Fruit fly (Drosophila melanogaster) whole organism, embryonic: ENCODE results near the gene CG33095.

ENCODE experiments used
- Antp ChIP-seq: fragments of 200-800 bp; sonication (Bioruptor generic); optimal IDR thresholded peaks from 3 replicates; lab custom pipeline; 2016; ENCODE audit warnings: missing biosample characterization, missing genetic modification characterization
- Atf-2 ChIP-seq: fragments of 200-800 bp; sonication (Bioruptor generic); optimal IDR thresholded peaks from 2 replicates; lab custom pipeline; 2016; ENCODE audit warnings: missing biosample characterization, missing genetic modification characterization
- BEAF-32 ChIP-seq: fragments of 200-800 bp; sonication (Bioruptor generic); optimal IDR thresholded peaks from 3 replicates; lab custom pipeline; 2017; ENCODE audit warnings: missing biosample characterization, missing genetic modification characterization, mild to moderate bottlenecking, moderate library complexity, missing genetic modification reagents
- Blimp-1 ChIP-seq: fragments of 200-800 bp; sonication (Bioruptor generic); optimal IDR thresholded peaks from 3 replicates; lab custom pipeline; 2018; ENCODE audit warnings: missing biosample characterization, missing genetic modification characterization, mild to moderate bottlenecking, moderate library complexity, missing genetic modification reagents
- CG10979 ChIP-seq: fragments of 200-800 bp; sonication (Bioruptor generic); optimal IDR thresholded peaks from 2 replicates; lab custom pipeline; 2018; ENCODE audit warnings: missing biosample characterization, mild to moderate bottlenecking, missing genetic modification characterization, moderate library complexity
- CG13296 ChIP-seq: fragments of 200-800 bp; sonication (Bioruptor generic); optimal IDR thresholded peaks from 3 replicates; lab custom pipeline; 2018; ENCODE audit warnings: missing biosample characterization, mild to moderate bottlenecking, missing genetic modification characterization
- CG14050 ChIP-seq: fragments of 200-800 bp; sonication (Bioruptor generic); IDR thresholded peaks from 3 replicates; pipeline ENCODE4 v1.3.6; 2022; ENCODE audit warnings: missing biosample characterization, missing genetic modification characterization
- CG15073 ChIP-seq: fragments of 200-800 bp; sonication (Bioruptor generic); optimal IDR thresholded peaks from 2 replicates; lab custom pipeline; 2016; ENCODE audit warnings: missing biosample characterization, missing genetic modification characterization
- CG16813 ChIP-seq: fragments of 200-800 bp; sonication (Bioruptor generic); IDR thresholded peaks from 3 replicates; pipeline ENCODE4 v1.3.6; 2022; ENCODE audit warnings: missing biosample characterization, missing genetic modification characterization; ENCODE audit not compliant: partially characterized antibody
- CG17612 ChIP-seq: fragments of 200-800 bp; sonication (Bioruptor generic); IDR thresholded peaks from 2 replicates; pipeline ENCODE4 v1.3.6; 2022; ENCODE audit warnings: missing biosample characterization, missing genetic modification characterization
- CG17829 ChIP-seq: fragments of 200-800 bp; optimal IDR thresholded peaks from 2 replicates; lab custom pipeline; 2019; ENCODE audit warnings: missing biosample characterization, mild to moderate bottlenecking, missing genetic modification characterization, moderate library complexity
- CG32772 ChIP-seq: fragments of 200-800 bp; sonication (Bioruptor generic); IDR thresholded peaks from 2 replicates; pipeline ENCODE4 v1.3.6; 2022; ENCODE audit warnings: missing biosample characterization, missing genetic modification characterization
- CG4424 ChIP-seq: fragments of 200-800 bp; sonication (Bioruptor generic); optimal IDR thresholded peaks from 3 replicates; lab custom pipeline; 2016; ENCODE audit warnings: missing biosample characterization, missing genetic modification characterization
- CG5953 ChIP-seq: fragments of 200-800 bp; sonication (Bioruptor generic); IDR thresholded peaks from 2 replicates; pipeline ENCODE4 v1.3.6; 2022; ENCODE audit warnings: missing biosample characterization, missing genetic modification characterization
- CG9817 ChIP-seq: fragments of 200-800 bp; sonication (Bioruptor generic); optimal IDR thresholded peaks from 2 replicates; lab custom pipeline; 2018; ENCODE audit warnings: missing biosample characterization, mild to moderate bottlenecking, missing genetic modification characterization, moderate library complexity
- Dp ChIP-seq: fragments of 200-800 bp; sonication (Bioruptor generic); optimal IDR thresholded peaks from 2 replicates; lab custom pipeline; 2018; ENCODE audit warnings: missing biosample characterization, mild to moderate bottlenecking, missing genetic modification characterization, moderate library complexity
- Dref ChIP-seq: fragments of 200-800 bp; sonication (Bioruptor generic); IDR thresholded peaks from 2 replicates; pipeline ENCODE4 v1.3.6; 2022; ENCODE audit warnings: missing biosample characterization, missing genetic modification characterization
- GATAe ChIP-seq: fragments of 200-800 bp; sonication (Bioruptor generic); conservative IDR thresholded peaks from 2 replicates; pipeline ENCODE4 v1.3.6; 2022; ENCODE audit warnings: missing biosample characterization, missing genetic modification characterization
- Hmx ChIP-seq: fragments of 200-800 bp; sonication (Bioruptor generic); optimal IDR thresholded peaks from 2 replicates; lab custom pipeline; 2016; ENCODE audit warnings: missing biosample characterization, missing genetic modification characterization
- Hr3 ChIP-seq: fragments of 200-800 bp; sonication (Bioruptor generic); optimal IDR thresholded peaks from 3 replicates; lab custom pipeline; 2016; ENCODE audit warnings: missing biosample characterization, missing genetic modification characterization
- Med ChIP-seq: fragments of 200-800 bp; sonication (Bioruptor generic); peaks from one replicate; lab custom pipeline; 2016; ENCODE audit warnings: missing biosample characterization, missing genetic modification characterization, mild to moderate bottlenecking, inconsistent platforms, moderate library complexity
- Meics ChIP-seq: fragments of 200-800 bp; sonication (Bioruptor generic); optimal IDR thresholded peaks from 2 replicates; lab custom pipeline; 2017; ENCODE audit warnings: missing biosample characterization, mild to moderate bottlenecking, missing genetic modification characterization
- NfI ChIP-seq: fragments of 200-800 bp; sonication (Bioruptor generic); optimal IDR thresholded peaks from 3 replicates; lab custom pipeline; 2018; ENCODE audit warnings: missing biosample characterization, mild to moderate bottlenecking, missing genetic modification characterization, moderate library complexity
- PHDP ChIP-seq: fragments of 200-800 bp; sonication (Bioruptor generic); optimal IDR thresholded peaks from 3 replicates; lab custom pipeline; 2018; ENCODE audit warnings: missing biosample characterization, mild to moderate bottlenecking, missing genetic modification characterization, moderate library complexity
- Pdp1 ChIP-seq, 2 experiments: fragments of 200-800 bp; sonication (Bioruptor generic); optimal IDR thresholded peaks; 3 replicates each; lab custom pipeline; 2016; ENCODE audit warnings: missing biosample characterization in 2 of 2, missing genetic modification characterization in 2 of 2, mild to moderate bottlenecking in 1 of 2, moderate library complexity in 1 of 2
- Sin3A ChIP-seq: fragments of >200 bp; optimal IDR thresholded peaks from 2 replicates; lab custom pipeline; 2018
- Sox102F ChIP-seq: fragments of 200-800 bp; sonication (Bioruptor generic); optimal IDR thresholded peaks from 2 replicates; lab custom pipeline; 2018; ENCODE audit warnings: missing biosample characterization, mild to moderate bottlenecking, missing genetic modification characterization, moderate library complexity
- ac ChIP-seq: fragments of 200-800 bp; sonication (Bioruptor generic); optimal IDR thresholded peaks from 3 replicates; lab custom pipeline; 2017; ENCODE audit warnings: missing biosample characterization, mild to moderate bottlenecking, missing genetic modification characterization
- bab2 ChIP-seq: fragments of 200-800 bp; sonication (Bioruptor generic); optimal IDR thresholded peaks from 2 replicates; lab custom pipeline; 2016; ENCODE audit warnings: missing biosample characterization, missing genetic modification characterization
- bbx ChIP-seq: fragments of 200-800 bp; sonication (Bioruptor generic); IDR thresholded peaks from 2 replicates; pipeline ENCODE4 v1.3.6; 2022; ENCODE audit warnings: missing biosample characterization, missing genetic modification characterization; ENCODE audit not compliant: partially characterized antibody
- caup ChIP-seq: fragments of 200-800 bp; sonication (Bioruptor generic); optimal IDR thresholded peaks from 3 replicates; lab custom pipeline; 2017; ENCODE audit warnings: missing biosample characterization, mild to moderate bottlenecking, missing genetic modification characterization, moderate library complexity; ENCODE audit not compliant: severe bottlenecking
- cg ChIP-seq: fragments of 200-800 bp; sonication (Bioruptor generic); optimal IDR thresholded peaks from 3 replicates; lab custom pipeline; 2019; ENCODE audit warnings: missing biosample characterization, mild to moderate bottlenecking, missing genetic modification characterization, moderate library complexity
- chif ChIP-seq, 2 experiments: fragments of 200-800 bp; sonication (Bioruptor generic); optimal IDR thresholded peaks; 3 replicates each; lab custom pipeline; 2016; ENCODE audit warnings: missing biosample characterization in 2 of 2, missing genetic modification characterization in 2 of 2
- chinmo ChIP-seq: fragments of 200-800 bp; sonication (Bioruptor generic); IDR thresholded peaks from 4 replicates; pipeline ENCODE4 v1.3.6; 2022; ENCODE audit warnings: missing biosample characterization, missing genetic modification characterization; ENCODE audit not compliant: partially characterized antibody
- dm ChIP-seq: fragments of 200-800 bp; sonication (Bioruptor generic); optimal IDR thresholded peaks from 3 replicates; lab custom pipeline; 2016; ENCODE audit warnings: missing biosample characterization, missing genetic modification characterization
- en ChIP-seq: fragments of 200-800 bp; sonication (Bioruptor generic); optimal IDR thresholded peaks from 2 replicates; lab custom pipeline; 2016; ENCODE audit warnings: missing biosample characterization, missing genetic modification characterization
- esg ChIP-seq: fragments of 200-800 bp; sonication (Bioruptor generic); conservative IDR thresholded peaks from 2 replicates; pipeline ENCODE4 v1.3.6; 2022; ENCODE audit warnings: missing biosample characterization, missing genetic modification characterization
- gro ChIP-seq: fragments of 200-800 bp; sonication (Bioruptor generic); optimal IDR thresholded peaks from 2 replicates; lab custom pipeline; 2016; ENCODE audit warnings: missing biosample characterization, missing genetic modification characterization
- hbn ChIP-seq: fragments of 200-800 bp; sonication (Bioruptor generic); IDR thresholded peaks from 2 replicates; pipeline ENCODE4 v1.3.6; 2022; ENCODE audit warnings: missing biosample characterization, missing genetic modification characterization; ENCODE audit not compliant: partially characterized antibody
- jigr1 ChIP-seq: fragments of 200-800 bp; sonication (Bioruptor generic); IDR thresholded peaks from 3 replicates; pipeline ENCODE4 v1.3.6; 2022; ENCODE audit warnings: missing biosample characterization, missing genetic modification characterization
- nerfin-1 ChIP-seq: fragments of 200-800 bp; sonication (Bioruptor generic); optimal IDR thresholded peaks from 3 replicates; lab custom pipeline; 2019; ENCODE audit warnings: missing biosample characterization, mild to moderate bottlenecking, missing genetic modification characterization, moderate library complexity
- pzg ChIP-seq: fragments of 200-800 bp; sonication (Bioruptor generic); optimal IDR thresholded peaks from 3 replicates; lab custom pipeline; 2018; ENCODE audit warnings: missing biosample characterization, mild to moderate bottlenecking, missing genetic modification characterization, moderate library complexity
- sens ChIP-seq: fragments of 200-800 bp; sonication (Bioruptor generic); peaks from one replicate; lab custom pipeline; 2016; ENCODE audit warnings: missing biosample characterization, missing genetic modification characterization
- sna ChIP-seq: fragments of 200-800 bp; sonication (Bioruptor generic); IDR thresholded peaks from 2 replicates; pipeline ENCODE4 v1.3.6; 2022; ENCODE audit warnings: missing biosample characterization, missing genetic modification characterization; ENCODE audit not compliant: partially characterized antibody
- sqz ChIP-seq: fragments of 200-800 bp; sonication (Bioruptor generic); optimal IDR thresholded peaks from 3 replicates; lab custom pipeline; 2018; ENCODE audit warnings: missing biosample characterization, mild to moderate bottlenecking, missing genetic modification characterization
- sr ChIP-seq: fragments of 200-800 bp; sonication (Bioruptor generic); IDR thresholded peaks from 3 replicates; pipeline ENCODE4 v1.3.6; 2022; ENCODE audit warnings: missing biosample characterization, missing genetic modification characterization
- tin ChIP-seq: fragments of 200-800 bp; sonication (Bioruptor generic); optimal IDR thresholded peaks from 3 replicates; lab custom pipeline; 2016; ENCODE audit warnings: missing biosample characterization, missing genetic modification characterization
- unc-4 ChIP-seq: fragments of 200-800 bp; sonication (Bioruptor generic); IDR thresholded peaks from 2 replicates; pipeline ENCODE4 v1.3.6; 2022; ENCODE audit warnings: missing biosample characterization, missing genetic modification characterization; ENCODE audit not compliant: partially characterized antibody
- wor ChIP-seq: fragments of 200-800 bp; sonication (Bioruptor generic); IDR thresholded peaks from 2 replicates; pipeline ENCODE4 v1.3.6; 2022; ENCODE audit warnings: missing biosample characterization, missing genetic modification characterization
- zen2 ChIP-seq: fragments of 200-800 bp; sonication (Bioruptor generic); IDR thresholded peaks from 3 replicates; pipeline ENCODE4 v1.3.6; 2022; ENCODE audit warnings: missing biosample characterization, missing genetic modification characterization; ENCODE audit not compliant: partially characterized antibody

The CG33095 gene

DNA sequence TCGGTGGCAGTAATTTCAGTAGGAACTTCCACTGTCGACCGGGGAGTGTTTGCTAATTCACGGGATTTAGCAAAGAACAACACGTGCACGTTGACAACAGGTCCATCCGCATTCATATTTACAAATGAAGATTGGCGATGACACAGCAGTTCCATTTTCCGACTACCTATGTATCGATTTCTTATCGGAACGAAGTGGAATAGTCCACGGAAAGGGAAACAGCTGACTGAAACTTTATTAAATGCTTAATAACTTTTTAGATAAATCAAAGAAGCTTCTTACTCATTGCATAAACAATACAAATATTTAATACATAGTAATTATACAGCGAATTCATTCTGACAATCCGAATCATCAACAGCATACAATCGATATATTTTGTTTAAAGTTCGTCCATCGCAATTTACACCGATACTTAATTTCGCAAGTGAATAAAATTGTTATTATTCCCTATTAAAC, 29.8 kb downstream of the CG33095 start, which contains the start of the genes Mocs2A, Mocs2B and Clbn (continued):
- TF ChIP-seq Dref (GFP tag; lab: Robert Waterston, UW) (peak; percentile 73), CG14050 (GFP tag; lab: Robert Waterston, UW) (no peak), bbx (peak; percentile 62), sr (GFP tag; lab: Robert Waterston, UW) (no peak), wor (no peak), CG17612 (no peak), CG13296 (GFP tag; lab: Kevin White, UChicago) (no peak), nerfin-1 (tag; lab: Kevin White, UChicago) (peak; percentile 6), chif (GFP tag; optimal IDR thresholded peaks at IDR 0.05; lab: Kevin White, UChicago) (no peak), gro (GFP tag; lab: Kevin White, UChicago) (no peak), cg (GFP tag; lab: Kevin White, UChicago) (no peak), hbn (GFP tag; lab: Robert Waterston, UW) (peak; percentile 81), zen2 (GFP tag; lab: Robert Waterston, UW) (peak; percentile 44; the same call in 1 of the 3 replicates), caup (GFP tag; lab: Kevin White, UChicago) (no peak), Sox102F (no peak), pzg (GFP tag; lab: Kevin White, UChicago) (peak; percentile 48), Dp (GFP tag; lab: Kevin White, UChicago) (no peak), CG17829 (tag; lab: Kevin White, UChicago) (peak; percentile 12), CG16813 (GFP tag; lab: Robert Waterston, UW) (peak; percentile 82), CG10979 (tag; lab: Kevin White, UChicago) (no peak), CG32772 (GFP tag; lab: Robert Waterston, UW) (no peak), NfI (GFP tag; lab: Kevin White, UChicago) (no peak), Blimp-1 (GFP tag; lab: Kevin White, UChicago) (no peak), sens (GFP tag; lab: Kevin White, UChicago) (peak; percentile 80), PHDP (tag; lab: Kevin White, UChicago) (no peak), sna (GFP tag; lab: Robert Waterston, UW) (peak; percentile 81), Pdp1 (GFP tag; optimal IDR thresholded peaks at IDR 0.05; lab: Kevin White, UChicago) (no peak), Med (GFP tag; lab: Kevin White, UChicago) (peak; percentile 19), tin (GFP tag; lab: Kevin White, UChicago) (no peak), ac (GFP tag; lab: Kevin White, UChicago) (no peak), Antp (GFP tag; lab: Kevin White, UChicago) (no peak), dm (GFP tag; lab: Kevin White, UChicago) (peak; percentile 62), Hmx (GFP tag; lab: Kevin White, UChicago) (no peak), unc-4 (GFP tag; lab: Robert Waterston, UW) (peak; percentile 84), GATAe (no peak), CG15073 (GFP tag; lab: Kevin White, UChicago) (no peak), bab2 (GFP tag; lab: Kevin White, UChicago) (no peak), Atf-2 (GFP tag; lab: Kevin White, UChicago) (no peak), sqz (GFP tag; lab: Kevin White, UChicago) (no peak), esg (no peak), Meics (GFP tag; lab: Kevin White, UChicago) (no peak), chinmo (GFP tag; lab: Robert Waterston, UW) (peak; percentile 75; the same call in 1 of the 4 replicates), CG9817 (tag; lab: Kevin White, UChicago) (no peak), CG5953 (GFP tag; lab: Robert Waterston, UW) (no peak), jigr1 (no peak), en (GFP tag; lab: Kevin White, UChicago) (no peak), CG4424 (GFP tag; lab: Kevin White, UChicago) (no peak), Sin3A (lab: Kevin White, UChicago) (no peak), BEAF-32 (GFP tag; lab: Kevin White, UChicago) (peak; percentile 75), Hr3 (no peak)
